Fruit fly (Drosophila melanogaster) whole organism, embryonic: Measurements from ENCODE around the gene Nrd1.

Experiments
- Aef1 ChIP-seq: fragments of 200-800 bp; sonication (Bioruptor generic); IDR thresholded peaks from 3 replicates; pipeline ENCODE4 v1.3.6; 2022; ENCODE audit warnings: missing biosample characterization, missing genetic modification characterization
- Asciz ChIP-seq: fragments of 200-800 bp; sonication (Bioruptor generic); optimal IDR thresholded peaks from 2 replicates; lab custom pipeline; 2017; ENCODE audit warnings: missing biosample characterization, mild to moderate bottlenecking, missing genetic modification characterization, missing genetic modification reagents
- B-H2 ChIP-seq: fragments of 200-800 bp; sonication (Bioruptor generic); optimal IDR thresholded peaks from 2 replicates; lab custom pipeline; 2018; ENCODE audit warnings: missing biosample characterization, mild to moderate bottlenecking, missing genetic modification characterization
- BEAF-32 ChIP-seq: fragments of 200-800 bp; sonication (Bioruptor generic); optimal IDR thresholded peaks from 3 replicates; lab custom pipeline; 2017; ENCODE audit warnings: missing biosample characterization, missing genetic modification characterization, mild to moderate bottlenecking, moderate library complexity, missing genetic modification reagents
- CG10209 ChIP-seq: fragments of 200-800 bp; sonication (Bioruptor generic); optimal IDR thresholded peaks from 3 replicates; lab custom pipeline; 2017; ENCODE audit warnings: missing biosample characterization, mild to moderate bottlenecking, missing genetic modification characterization, missing genetic modification reagents
- CG10979 ChIP-seq: fragments of 200-800 bp; sonication (Bioruptor generic); optimal IDR thresholded peaks from 2 replicates; lab custom pipeline; 2018; ENCODE audit warnings: missing biosample characterization, mild to moderate bottlenecking, missing genetic modification characterization, moderate library complexity
- CG12071 ChIP-seq: fragments of 200-800 bp; sonication (Bioruptor generic); optimal IDR thresholded peaks from 3 replicates; lab custom pipeline; 2018; ENCODE audit warnings: missing biosample characterization, mild to moderate bottlenecking, missing genetic modification characterization
- CG15479 ChIP-seq: fragments of 200-800 bp; sonication (Bioruptor generic); optimal IDR thresholded peaks from 3 replicates; lab custom pipeline; 2019; ENCODE audit warnings: missing biosample characterization, mild to moderate bottlenecking, missing genetic modification characterization, moderate library complexity
- CG15514 ChIP-seq: fragments of 200-800 bp; sonication (Bioruptor generic); optimal IDR thresholded peaks from 3 replicates; lab custom pipeline; 2017; ENCODE audit warnings: missing biosample characterization, missing genetic modification characterization, mild to moderate bottlenecking, moderate library complexity, missing genetic modification reagents
- CG17385 ChIP-seq: fragments of 200-800 bp; sonication (Bioruptor generic); optimal IDR thresholded peaks from 3 replicates; lab custom pipeline; 2018; ENCODE audit warnings: missing biosample characterization, mild to moderate bottlenecking, missing genetic modification characterization
- CG18476 ChIP-seq: fragments of 200-800 bp; sonication (Bioruptor generic); optimal IDR thresholded peaks from 2 replicates; lab custom pipeline; 2016; ENCODE audit warnings: missing biosample characterization, mild to moderate bottlenecking, missing genetic modification characterization
- CG2202 ChIP-seq: fragments of 200-800 bp; sonication (Bioruptor generic); optimal IDR thresholded peaks from 2 replicates; lab custom pipeline; 2018; ENCODE audit warnings: missing biosample characterization, mild to moderate bottlenecking, missing genetic modification characterization
- CG5180 ChIP-seq: fragments of 200-800 bp; sonication (Bioruptor generic); optimal IDR thresholded peaks from 3 replicates; lab custom pipeline; 2017; ENCODE audit warnings: missing biosample characterization, missing genetic modification characterization, mild to moderate bottlenecking, moderate library complexity, missing genetic modification reagents
- CG6689 ChIP-seq: fragments of 200-800 bp; sonication (Bioruptor generic); IDR thresholded peaks from 2 replicates; pipeline ENCODE4 v1.3.6; 2022; ENCODE audit warnings: missing biosample characterization, missing genetic modification characterization
- CG6813 ChIP-seq: fragments of 200-800 bp; sonication (Bioruptor generic); optimal IDR thresholded peaks from 2 replicates; lab custom pipeline; 2017; ENCODE audit warnings: missing biosample characterization, missing genetic modification characterization, mild to moderate bottlenecking, moderate library complexity, missing genetic modification reagents
- CG7556 ChIP-seq: fragments of 200-800 bp; sonication (Bioruptor generic); optimal IDR thresholded peaks from 2 replicates; lab custom pipeline; 2017; ENCODE audit warnings: missing biosample characterization, mild to moderate bottlenecking, missing genetic modification characterization
- CG9215 ChIP-seq: fragments of 200-800 bp; sonication (Bioruptor generic); IDR thresholded peaks from 2 replicates; pipeline ENCODE4 v1.3.6; 2022; ENCODE audit warnings: missing biosample characterization, missing genetic modification characterization
- CG9817 ChIP-seq: fragments of 200-800 bp; sonication (Bioruptor generic); optimal IDR thresholded peaks from 2 replicates; lab custom pipeline; 2018; ENCODE audit warnings: missing biosample characterization, mild to moderate bottlenecking, missing genetic modification characterization, moderate library complexity
- CHES-1-like ChIP-seq: fragments of 200-800 bp; sonication (Bioruptor generic); optimal IDR thresholded peaks from 2 replicates; lab custom pipeline; 2016; ENCODE audit warnings: missing biosample characterization, missing genetic modification characterization
- CoRest ChIP-seq: fragments of 200-800 bp; sonication (Bioruptor generic); optimal IDR thresholded peaks from 3 replicates; lab custom pipeline; 2018; ENCODE audit warnings: missing biosample characterization, mild to moderate bottlenecking, missing genetic modification characterization, moderate library complexity
- D19A ChIP-seq: fragments of 200-800 bp; optimal IDR thresholded peaks from 3 replicates; lab custom pipeline; 2019; ENCODE audit warnings: missing biosample characterization, mild to moderate bottlenecking, missing genetic modification characterization, moderate library complexity
- Dp ChIP-seq: fragments of 200-800 bp; sonication (Bioruptor generic); optimal IDR thresholded peaks from 2 replicates; lab custom pipeline; 2018; ENCODE audit warnings: missing biosample characterization, mild to moderate bottlenecking, missing genetic modification characterization, moderate library complexity
- Elba2 ChIP-seq: fragments of 200-800 bp; sonication (Bioruptor generic); optimal IDR thresholded peaks from 3 replicates; lab custom pipeline; 2016; ENCODE audit warnings: missing biosample characterization, missing genetic modification characterization
- Gug ChIP-seq: fragments of 200-800 bp; sonication (Bioruptor generic); IDR thresholded peaks from 4 replicates; pipeline ENCODE4 v1.3.6; 2022; ENCODE audit warnings: missing biosample characterization, missing genetic modification characterization
- Hand ChIP-seq: fragments of 200-800 bp; sonication (Bioruptor generic); optimal IDR thresholded peaks from 2 replicates; lab custom pipeline; 2017; ENCODE audit warnings: mild to moderate bottlenecking, missing biosample characterization, missing genetic modification reagents, missing genetic modification characterization
- Hmr ChIP-seq: fragments of 200-800 bp; sonication (Bioruptor generic); optimal IDR thresholded peaks from 3 replicates; lab custom pipeline; 2017; ENCODE audit warnings: mild to moderate bottlenecking, missing biosample characterization, missing genetic modification reagents, missing genetic modification characterization
- Hr3 ChIP-seq: fragments of 200-800 bp; sonication (Bioruptor generic); optimal IDR thresholded peaks from 3 replicates; lab custom pipeline; 2016; ENCODE audit warnings: missing biosample characterization, missing genetic modification characterization
- Hr39 ChIP-seq: fragments of >200 bp; optimal IDR thresholded peaks from 2 replicates; lab custom pipeline; 2017
- Optix ChIP-seq: fragments of 200-800 bp; sonication (Bioruptor generic); IDR thresholded peaks from 3 replicates; pipeline ENCODE4 v1.3.6; 2022; ENCODE audit warnings: missing biosample characterization, missing genetic modification characterization
- Ptx1 ChIP-seq: fragments of 200-800 bp; sonication (Bioruptor generic); IDR thresholded peaks from 2 replicates; pipeline ENCODE4 v1.3.6; 2022; ENCODE audit warnings: missing biosample characterization, missing genetic modification characterization
- Rfx ChIP-seq: fragments of 200-800 bp; sonication (Bioruptor generic); IDR thresholded peaks from 2 replicates; pipeline ENCODE4 v1.3.6; 2022; ENCODE audit warnings: missing biosample characterization, missing genetic modification characterization
- Ssrp ChIP-seq: fragments of 200-800 bp; sonication (Bioruptor generic); optimal IDR thresholded peaks from 2 replicates; lab custom pipeline; 2018; ENCODE audit warnings: missing biosample characterization, mild to moderate bottlenecking, missing genetic modification characterization, moderate library complexity
- Trl ChIP-seq, 3 experiments: fragments of >200 bp in 2 of 3; fragments of 200-800 bp in 1 of 3; sonication (Bioruptor generic) in 1 of 3; optimal IDR thresholded peaks; 2 replicates in 1 of 3; 3 replicates in 2 of 3; lab custom pipeline; 2016 to 2017; ENCODE audit warnings: missing biosample characterization in 1 of 3, missing genetic modification characterization in 1 of 3
- Xbp1 ChIP-seq: fragments of 200-800 bp; sonication (Bioruptor generic); optimal IDR thresholded peaks from 3 replicates; lab custom pipeline; 2016; ENCODE audit warnings: missing biosample characterization, mild to moderate bottlenecking, missing genetic modification characterization
- Xrp1 ChIP-seq: fragments of 200-800 bp; sonication (Bioruptor generic); IDR thresholded peaks from 2 replicates; pipeline ENCODE4 v1.3.6; 2022; ENCODE audit warnings: missing biosample characterization, missing genetic modification characterization
- az2 ChIP-seq: fragments of 200-800 bp; sonication (Bioruptor generic); optimal IDR thresholded peaks from 3 replicates; lab custom pipeline; 2016; ENCODE audit warnings: missing biosample characterization, missing genetic modification characterization
- ci ChIP-seq: fragments of 200-800 bp; sonication (Bioruptor generic); IDR thresholded peaks from 3 replicates; pipeline ENCODE4 v1.3.6; 2022; ENCODE audit warnings: missing biosample characterization, missing genetic modification characterization
- da ChIP-seq: fragments of 200-800 bp; sonication (Bioruptor generic); optimal IDR thresholded peaks from 2 replicates; lab custom pipeline; 2016; ENCODE audit warnings: missing biosample characterization, missing genetic modification characterization
- grn ChIP-seq: fragments of 200-800 bp; sonication (Bioruptor generic); optimal IDR thresholded peaks from 3 replicates; lab custom pipeline; 2017; ENCODE audit warnings: missing biosample characterization, missing genetic modification characterization
- gsb-n ChIP-seq: fragments of 200-800 bp; sonication (Bioruptor generic); optimal IDR thresholded peaks from 3 replicates; lab custom pipeline; 2018; ENCODE audit warnings: missing biosample characterization, mild to moderate bottlenecking, missing genetic modification characterization
- lmd ChIP-seq: fragments of 200-800 bp; sonication (Bioruptor generic); IDR thresholded peaks from 2 replicates; pipeline ENCODE4 v1.3.6; 2022; ENCODE audit warnings: missing biosample characterization, missing genetic modification characterization
- nerfin-2 ChIP-seq: fragments of 200-800 bp; sonication (Bioruptor generic); IDR thresholded peaks from 2 replicates; pipeline ENCODE4 v1.3.6; 2022; ENCODE audit warnings: missing biosample characterization, missing genetic modification characterization; ENCODE audit not compliant: partially characterized antibody
- pb ChIP-seq: fragments of 200-800 bp; sonication (Bioruptor generic); optimal IDR thresholded peaks from 3 replicates; lab custom pipeline; 2016; ENCODE audit warnings: missing biosample characterization, missing genetic modification characterization
- salm ChIP-seq: fragments of 200-800 bp; sonication (Bioruptor generic); optimal IDR thresholded peaks from 2 replicates; lab custom pipeline; 2018; ENCODE audit warnings: missing biosample characterization, mild to moderate bottlenecking, missing genetic modification characterization
- seq ChIP-seq: fragments of 200-800 bp; sonication (Bioruptor generic); IDR thresholded peaks from 2 replicates; pipeline ENCODE4 v1.3.6; 2022; ENCODE audit warnings: missing biosample characterization, missing genetic modification characterization
- slou ChIP-seq: fragments of 200-800 bp; sonication (Bioruptor generic); optimal IDR thresholded peaks from 3 replicates; lab custom pipeline; 2016; ENCODE audit warnings: missing biosample characterization, missing genetic modification characterization
- sr ChIP-seq: fragments of 200-800 bp; sonication (Bioruptor generic); IDR thresholded peaks from 3 replicates; pipeline ENCODE4 v1.3.6; 2022; ENCODE audit warnings: missing biosample characterization, missing genetic modification characterization
- ssp ChIP-seq: fragments of 200-800 bp; sonication (Bioruptor generic); IDR thresholded peaks from 2 replicates; pipeline ENCODE4 v1.3.6; 2022; ENCODE audit warnings: missing biosample characterization, missing genetic modification characterization
- z ChIP-seq: fragments of 200-800 bp; sonication (Bioruptor generic); IDR thresholded peaks from 3 replicates; pipeline ENCODE4 v1.3.6; 2022; ENCODE audit warnings: missing biosample characterization, missing genetic modification characterization

Gene Nrd1

dm6 chrX:11848507-11849264, 20.0 kb downstream of the Nrd1 start (continued):
- peak; percentile 42; the same call in 1 of the 2 replicates for TF ChIP-seq lmd (GFP tag; lab: Robert Waterston, UW)
- no peak for TF ChIP-seq Elba2
- peak; percentile 39 for TF ChIP-seq Xbp1 (GFP tag; lab: Kevin White, UChicago)
- no peak for TF ChIP-seq CG9215 (GFP tag; lab: Robert Waterston, UW)
- no peak for TF ChIP-seq CHES-1-like
- TF ChIP-seq Hr3 = peak; percentile 6
- no peak for TF ChIP-seq nerfin-2 (GFP tag; lab: Robert Waterston, UW)
- TF ChIP-seq grn (GFP tag; lab: Kevin White, UChicago) = no peak
- TF ChIP-seq ssp (GFP tag; lab: Robert Waterston, UW) = no peak
- no peak for TF ChIP-seq Hr39 (lab: Kevin White, UChicago)
- no peak for TF ChIP-seq z
- no peak for TF ChIP-seq CG2202 (tag; lab: Kevin White, UChicago)
- peak; percentile 45 for TF ChIP-seq Hmr
- TF ChIP-seq CG15479 (GFP tag; lab: Kevin White, UChicago) = no peak
- TF ChIP-seq Rfx (GFP tag; lab: Robert Waterston, UW) = 0 out of 2 replicates have a peak, but pooled peaks have one; percentile 36
- TF ChIP-seq seq (GFP tag; lab: Robert Waterston, UW) = peak; percentile 26; the same call in 1 of the 2 replicates
- 0 out of 3 replicates have a peak, but pooled peaks have one; percentile 28 for TF ChIP-seq Aef1
- TF ChIP-seq Optix (GFP tag; lab: Robert Waterston, UW) = no peak
- TF ChIP-seq Gug (GFP tag; lab: Robert Waterston, UW) = no peak
- TF ChIP-seq CG6689 (GFP tag; lab: Robert Waterston, UW) = peak; percentile 40
- TF ChIP-seq CG10209 (GFP tag; lab: Kevin White, UChicago) = peak; percentile 41
- no peak for TF ChIP-seq Dp (GFP tag; lab: Kevin White, UChicago)
- TF ChIP-seq ci (GFP tag; lab: Robert Waterston, UW) = no peak
- no peak for TF ChIP-seq CG6813 (GFP tag; lab: Kevin White, UChicago)
- TF ChIP-seq D19A (tag; lab: Kevin White, UChicago) = peak; percentile 42
- no peak for TF ChIP-seq da (GFP tag; lab: Kevin White, UChicago)
- peak; percentile 63 for TF ChIP-seq Asciz
- TF ChIP-seq Ssrp = no peak
- no peak for TF ChIP-seq Hand (GFP tag; lab: Kevin White, UChicago)
- peak in 1 of 2 experiments; percentile 11 for TF ChIP-seq Trl (optimal IDR thresholded peaks at IDR 0.05; lab: Kevin White, UChicago)
- TF ChIP-seq Trl (GFP tag; optimal IDR thresholded peaks at IDR 0.05; lab: Kevin White, UChicago) = no peak
- TF ChIP-seq CG17385 (GFP tag; lab: Kevin White, UChicago) = peak; percentile 25
- no peak for TF ChIP-seq BEAF-32 (GFP tag; lab: Kevin White, UChicago)
- TF ChIP-seq az2 (GFP tag; lab: Kevin White, UChicago) = peak; percentile 25
- TF ChIP-seq CG7556 (GFP tag; lab: Kevin White, UChicago) = peak; percentile 30
- peak; percentile 60 for TF ChIP-seq CoRest (tag; lab: Kevin White, UChicago)
- TF ChIP-seq CG9817 (tag; lab: Kevin White, UChicago) = peak; percentile 10
- TF ChIP-seq gsb-n = peak; percentile 5
- TF ChIP-seq CG10979 (tag; lab: Kevin White, UChicago) = peak; percentile 21
- TF ChIP-seq Xrp1 (GFP tag; lab: Robert Waterston, UW) = peak; percentile 65; the same call in 1 of the 2 replicates
- no peak for TF ChIP-seq B-H2 (GFP tag; lab: Kevin White, UChicago)
- TF ChIP-seq CG5180 (GFP tag; lab: Kevin White, UChicago) = peak; percentile 2
- TF ChIP-seq pb (GFP tag; lab: Kevin White, UChicago) = no peak
- peak; percentile 8 for TF ChIP-seq salm (tag; lab: Kevin White, UChicago)
- TF ChIP-seq slou (GFP tag; lab: Kevin White, UChicago) = no peak
- peak; percentile 7 for TF ChIP-seq CG15514
- TF ChIP-seq Ptx1 = peak; percentile 57
- TF ChIP-seq sr (GFP tag; lab: Robert Waterston, UW) = no peak
- TF ChIP-seq CG18476 (GFP tag; lab: Kevin White, UChicago) = peak; percentile 15
- TF ChIP-seq CG12071 = peak; percentile 4
